Worm (Caenorhabditis elegans) whole organism, late embryonic: ENCODE data around the gene vglu-3.

Experiments used
- ama-1 ChIP-seq: fragments of 150-350 bp; optimal IDR thresholded peaks from 2 replicates; lab custom pipeline; 2014
- ceh-34 ChIP-seq: sonication (generic microtip); optimal IDR thresholded peaks from 2 replicates; lab custom pipeline; 2016; ENCODE audit warnings: mild to moderate bottlenecking, missing genetic modification characterization, missing compliant biosample characterization
- ceh-45 ChIP-seq: fragments of 200-800 bp; sonication (Bioruptor generic); IDR thresholded peaks from 2 replicates; pipeline ENCODE4 v1.3.6; 2022; ENCODE audit warnings: missing genetic modification reagents, missing genetic modification characterization, missing compliant biosample characterization
- ceh-6 ChIP-seq: fragments of 200-800 bp; sonication (Bioruptor generic); optimal IDR thresholded peaks from 2 replicates; lab custom pipeline; 2018; ENCODE audit warnings: mild to moderate bottlenecking, missing genetic modification characterization, missing compliant biosample characterization
- fax-1 ChIP-seq: sonication (generic microtip); optimal IDR thresholded peaks from 2 replicates; lab custom pipeline; 2016; ENCODE audit warnings: missing genotype, missing genetic modification characterization, missing compliant biosample characterization
- pag-3 ChIP-seq: sonication (generic microtip); optimal IDR thresholded peaks from 2 replicates; lab custom pipeline; 2016; ENCODE audit warnings: missing compliant biosample characterization, missing genetic modification characterization, borderline replicate concordance
- sdc-2 ChIP-seq: sonication (generic microtip); optimal IDR thresholded peaks from 2 replicates; lab custom pipeline; 2016; ENCODE audit warnings: missing genotype, missing genetic modification characterization, missing compliant biosample characterization
- sox-4 ChIP-seq: sonication (generic microtip); optimal IDR thresholded peaks from 2 replicates; lab custom pipeline; 2017; ENCODE audit warnings: mild to moderate bottlenecking, missing genetic modification characterization, inconsistent platforms, missing compliant biosample characterization
- syd-9 ChIP-seq: sonication (generic microtip); optimal IDR thresholded peaks from 2 replicates; lab custom pipeline; 2016; ENCODE audit warnings: mild to moderate bottlenecking, missing genetic modification characterization, moderate library complexity, missing compliant biosample characterization
- unc-42 ChIP-seq: sonication (generic microtip); optimal IDR thresholded peaks from 2 replicates; lab custom pipeline; 2016; ENCODE audit warnings: missing genotype, missing genetic modification characterization, missing compliant biosample characterization

ce11 chrIII:10328565-10329541, 28.7 kb downstream of the vglu-3 start:
- TF ChIP-seq unc-42 (no peak), ceh-6 (GFP tag; lab: Kevin White, UChicago) (no peak), fax-1 (tag; lab: Kevin White, UChicago) (no peak), ceh-34 (tag; lab: Kevin White, UChicago) (no peak), syd-9 (no peak), sdc-2 (tag; lab: Kevin White, UChicago) (no peak), pag-3 (tag; lab: Kevin White, UChicago) (no peak), ama-1 (lab: Kevin White, UChicago) (no peak), ceh-45 (GFP tag; lab: Robert Waterston, UW) (no peak), sox-4 (no peak)
